Fruit fly (Drosophila melanogaster): ENCODE measurements around the gene Gr32a.

The Gr32a gene

DNA sequence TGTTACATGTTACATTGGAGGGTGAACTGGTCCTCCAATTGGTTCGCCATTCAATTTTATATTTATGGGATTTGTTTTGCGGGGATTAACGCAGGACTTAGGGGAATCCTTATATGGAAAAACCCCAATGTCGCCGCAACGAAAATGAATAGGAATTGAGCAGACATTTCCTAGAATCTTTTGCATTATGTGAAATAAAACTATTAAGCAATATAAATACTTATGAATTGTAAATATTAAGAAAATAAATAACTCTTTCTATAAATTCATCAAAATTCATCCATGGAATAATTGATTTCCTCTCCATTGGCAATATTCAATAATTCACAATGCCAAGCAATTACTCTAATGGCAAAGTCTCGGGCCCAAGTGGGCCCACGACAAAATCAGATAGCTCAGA, at the start of gene Gr32a:
Gene Gr32a (plus strand): TSS at position 301 of the 400 bp plus-strand sequence.
- TF ChIP-seq Sin3A (optimal IDR thresholded peaks at IDR 0.05) (no peak), ttk (optimal IDR thresholded peaks at IDR 0.05) (no peak), Myc (optimal IDR thresholded peaks at IDR 0.05) (no peak), h (optimal IDR thresholded peaks at IDR 0.05) (no peak), insv (optimal IDR thresholded peaks at IDR 0.05) (no peak), psq (optimal IDR thresholded peaks at IDR 0.05) (no peak)

DNA sequence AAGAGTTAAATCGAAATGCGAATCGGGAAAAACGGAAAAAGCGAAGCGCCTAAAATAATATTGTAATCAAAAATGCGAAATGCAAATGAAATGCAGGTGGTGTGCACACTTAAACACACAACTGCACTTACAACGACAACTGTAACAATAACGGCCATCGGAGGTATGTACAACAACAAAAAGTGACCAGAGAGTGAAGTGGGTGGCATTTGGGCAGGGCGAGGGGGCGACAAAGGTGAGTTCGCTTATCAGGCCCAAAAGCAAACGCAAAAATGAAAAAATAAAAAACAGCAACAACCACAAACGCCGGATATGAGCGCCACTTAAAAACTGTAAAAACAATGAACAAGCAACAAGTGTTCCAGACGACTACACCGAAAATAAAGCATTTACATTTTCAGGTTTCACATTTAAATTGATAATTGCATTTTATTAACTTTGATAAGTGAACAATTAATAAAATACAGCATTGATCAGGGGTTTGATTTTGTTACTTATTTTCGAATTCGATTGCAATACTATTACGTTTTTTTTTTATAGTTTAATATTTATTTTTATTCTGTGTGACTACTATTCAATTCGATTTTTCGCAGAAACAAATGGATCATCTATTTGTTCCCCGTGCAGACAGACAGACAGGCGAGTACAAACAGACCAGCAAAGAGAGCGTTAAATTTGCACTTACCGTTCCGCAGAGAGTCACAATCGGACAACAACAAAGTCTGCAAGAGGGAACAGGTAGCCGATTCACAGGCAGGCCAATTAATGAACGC, 48.5 kb upstream of the Gr32a start:
- TF ChIP-seq psq (optimal IDR thresholded peaks at IDR 0.05): no peak
- no peak for TF ChIP-seq h (optimal IDR thresholded peaks at IDR 0.05)
- no peak for TF ChIP-seq insv (optimal IDR thresholded peaks at IDR 0.05)
- no peak for TF ChIP-seq ttk (optimal IDR thresholded peaks at IDR 0.05)
- no peak for TF ChIP-seq Myc (optimal IDR thresholded peaks at IDR 0.05)
- TF ChIP-seq Sin3A (optimal IDR thresholded peaks at IDR 0.05): no peak

DNA sequence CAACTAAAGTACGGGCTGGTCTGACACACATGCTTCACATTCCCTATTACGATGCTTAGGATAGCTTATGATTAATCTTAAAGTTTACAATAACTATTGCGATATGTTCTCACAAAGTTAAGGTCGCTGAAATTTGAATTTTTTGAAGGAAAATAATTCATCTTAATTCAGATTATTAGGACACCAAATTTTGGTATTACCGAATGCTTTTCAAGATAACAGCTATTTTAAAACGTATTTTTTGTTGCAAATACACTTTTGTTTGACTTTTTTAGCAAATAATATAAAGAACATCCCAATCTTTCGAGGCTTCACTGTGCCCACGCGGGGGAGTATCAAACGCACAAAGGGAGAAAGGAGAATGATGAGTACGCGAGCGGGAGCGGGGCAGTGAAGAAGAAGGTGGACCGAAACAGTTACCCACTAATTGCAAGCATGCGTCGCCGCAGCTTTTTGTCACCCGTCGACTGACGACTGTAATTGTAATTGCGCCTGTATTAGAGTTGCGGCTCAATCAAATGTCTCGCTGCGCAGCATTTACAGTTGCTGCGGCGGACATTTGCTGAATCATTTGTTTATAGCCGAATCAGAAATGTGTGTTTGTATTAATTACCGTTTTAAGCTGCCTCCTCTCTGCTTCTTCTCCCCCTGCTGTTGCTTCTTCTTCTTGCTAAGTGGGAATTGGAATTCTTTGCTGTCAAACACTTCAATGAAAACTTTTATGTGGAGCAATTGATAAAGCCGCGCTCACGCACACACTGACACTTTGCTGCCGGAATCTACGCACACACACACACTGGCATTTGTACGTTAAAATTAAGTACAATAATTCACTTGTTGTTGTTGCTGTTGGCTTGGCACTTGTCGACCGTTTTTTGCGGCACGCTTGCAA, 47.6 kb upstream of the Gr32a start:
- TF ChIP-seq ttk (optimal IDR thresholded peaks at IDR 0.05) (no peak), insv (optimal IDR thresholded peaks at IDR 0.05) (no peak), Sin3A (optimal IDR thresholded peaks at IDR 0.05) (no peak), h (optimal IDR thresholded peaks at IDR 0.05) (no peak), Myc (optimal IDR thresholded peaks at IDR 0.05) (no peak), psq (optimal IDR thresholded peaks at IDR 0.05) (no peak)

DNA sequence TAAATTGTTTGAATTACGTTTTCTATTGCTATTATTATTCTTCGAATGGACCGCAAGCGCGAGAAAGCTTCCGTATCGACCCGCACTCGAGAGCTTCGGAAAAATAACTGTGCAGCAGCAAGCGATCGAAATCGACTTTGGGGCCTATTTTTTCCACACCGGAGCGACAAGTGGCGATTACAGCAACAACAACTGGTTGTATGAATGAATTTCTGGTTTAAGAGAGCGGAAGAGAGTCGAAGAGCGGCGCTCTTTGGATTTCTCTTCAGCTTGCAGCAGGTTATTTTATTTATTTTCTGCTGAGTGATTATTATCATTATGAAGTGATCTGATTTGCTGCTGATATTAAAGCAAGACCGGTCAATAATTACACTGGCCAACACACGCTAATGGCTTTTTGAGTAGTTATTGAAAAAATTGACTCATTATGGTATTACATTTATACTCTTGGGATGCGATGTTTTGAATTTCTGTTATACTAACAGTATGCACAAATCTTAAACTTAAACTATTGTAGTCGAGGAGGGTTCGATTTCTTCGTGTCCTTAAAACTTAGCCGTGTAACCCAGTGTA, 46.8 kb upstream of the Gr32a start, which contains the start of gene Samuel:
Gene Samuel (minus strand): TSS at position 112 of the 573 bp plus-strand sequence.
- TF ChIP-seq psq (optimal IDR thresholded peaks at IDR 0.05) (no peak), ttk (optimal IDR thresholded peaks at IDR 0.05) (no peak), insv (optimal IDR thresholded peaks at IDR 0.05) (no peak), h (optimal IDR thresholded peaks at IDR 0.05) (no peak), Myc (optimal IDR thresholded peaks at IDR 0.05) (no peak), Sin3A (optimal IDR thresholded peaks at IDR 0.05) (no peak)

DNA sequence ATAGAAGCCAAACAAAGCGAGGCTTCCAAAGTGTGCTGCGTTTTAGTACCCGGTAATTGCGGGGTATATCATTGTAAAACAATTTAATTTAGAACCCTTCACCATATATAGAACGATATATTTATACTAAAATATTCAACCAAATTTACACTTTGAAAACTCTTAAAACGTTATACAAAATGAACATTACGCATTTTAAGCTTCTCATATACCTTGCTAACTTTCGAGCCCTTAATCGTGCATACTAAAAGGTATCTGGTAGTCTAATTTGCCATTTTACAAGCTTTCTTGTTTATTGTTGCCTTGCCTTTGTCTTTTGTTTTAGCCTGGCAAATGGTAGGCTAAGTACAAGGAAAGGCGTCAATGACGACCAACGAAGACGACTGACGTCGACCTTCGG, 45.8 kb upstream of the Gr32a start:
- no peak for TF ChIP-seq insv (optimal IDR thresholded peaks at IDR 0.05)
- no peak for TF ChIP-seq ttk (optimal IDR thresholded peaks at IDR 0.05)
- no peak for TF ChIP-seq Myc (optimal IDR thresholded peaks at IDR 0.05)
- no peak for TF ChIP-seq psq (optimal IDR thresholded peaks at IDR 0.05)
- no peak for TF ChIP-seq Sin3A (optimal IDR thresholded peaks at IDR 0.05)
- no peak for TF ChIP-seq h (optimal IDR thresholded peaks at IDR 0.05)

DNA sequence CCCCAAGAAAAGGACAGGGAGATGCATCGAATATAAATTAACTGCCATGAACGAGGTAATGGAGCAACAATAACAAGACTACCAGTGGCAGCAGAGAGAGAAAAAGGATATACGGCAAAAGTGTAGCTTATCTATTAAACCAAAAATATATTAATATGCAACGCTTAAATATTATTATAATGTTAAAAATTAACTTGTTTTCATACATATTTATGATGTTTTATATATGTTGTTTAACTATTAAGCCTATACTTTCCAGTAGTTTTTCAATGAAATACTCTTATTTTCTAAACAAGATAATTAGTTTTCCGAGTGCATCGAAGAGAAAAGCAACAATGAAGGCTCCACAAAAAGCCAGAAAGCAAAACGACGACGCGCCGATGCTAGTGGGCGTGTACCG, 45.4 kb upstream of the Gr32a start:
- no peak for TF ChIP-seq h (optimal IDR thresholded peaks at IDR 0.05)

DNA sequence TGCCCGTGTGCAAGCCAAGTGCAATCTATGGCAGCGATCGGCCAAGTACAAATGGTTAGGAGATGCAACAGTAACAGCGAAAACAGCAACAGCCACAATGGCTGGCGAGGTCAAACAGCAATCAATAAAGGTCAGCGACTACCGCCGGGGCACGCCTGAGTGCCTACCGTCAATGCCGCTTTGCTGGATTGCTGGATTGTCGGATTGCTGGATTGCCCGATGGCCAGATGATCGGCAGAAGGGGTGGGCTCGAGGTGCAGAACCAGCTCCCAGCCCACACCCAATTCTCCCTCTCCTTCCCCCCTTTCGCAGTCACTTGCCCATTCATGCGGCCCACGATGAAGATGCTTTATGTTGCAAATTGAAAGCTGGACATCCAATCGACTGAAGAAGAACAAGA, 44.9 kb upstream of the Gr32a start:
- no peak for TF ChIP-seq Sin3A (optimal IDR thresholded peaks at IDR 0.05)
- TF ChIP-seq ttk (optimal IDR thresholded peaks at IDR 0.05): no peak
- TF ChIP-seq insv (optimal IDR thresholded peaks at IDR 0.05): no peak
- TF ChIP-seq psq (optimal IDR thresholded peaks at IDR 0.05): no peak
- no peak for TF ChIP-seq h (optimal IDR thresholded peaks at IDR 0.05)
- no peak for TF ChIP-seq Myc (optimal IDR thresholded peaks at IDR 0.05)

DNA sequence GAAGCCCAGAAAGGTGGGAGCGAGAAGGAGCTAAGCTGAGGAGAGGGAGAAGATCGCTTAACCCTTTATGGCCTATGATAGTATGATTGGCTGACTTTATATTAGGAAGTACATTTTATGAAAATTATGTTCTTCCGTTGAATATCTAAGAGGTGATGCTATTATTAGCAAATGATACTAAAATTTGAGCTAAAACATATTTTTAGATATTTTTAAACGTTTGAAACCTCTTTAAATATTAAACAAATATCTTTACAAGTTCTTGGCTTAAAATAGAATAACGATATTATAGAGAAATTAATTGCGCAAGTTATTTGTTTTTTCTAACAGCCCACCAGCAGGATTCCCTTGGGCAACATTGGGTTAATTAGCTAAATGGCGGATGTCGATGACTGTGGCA, 44.3 kb upstream of the Gr32a start:
- TF ChIP-seq h (optimal IDR thresholded peaks at IDR 0.05) (no peak), psq (optimal IDR thresholded peaks at IDR 0.05) (no peak), insv (optimal IDR thresholded peaks at IDR 0.05) (no peak), Sin3A (optimal IDR thresholded peaks at IDR 0.05) (no peak), Myc (optimal IDR thresholded peaks at IDR 0.05) (no peak), ttk (optimal IDR thresholded peaks at IDR 0.05) (no peak)

DNA sequence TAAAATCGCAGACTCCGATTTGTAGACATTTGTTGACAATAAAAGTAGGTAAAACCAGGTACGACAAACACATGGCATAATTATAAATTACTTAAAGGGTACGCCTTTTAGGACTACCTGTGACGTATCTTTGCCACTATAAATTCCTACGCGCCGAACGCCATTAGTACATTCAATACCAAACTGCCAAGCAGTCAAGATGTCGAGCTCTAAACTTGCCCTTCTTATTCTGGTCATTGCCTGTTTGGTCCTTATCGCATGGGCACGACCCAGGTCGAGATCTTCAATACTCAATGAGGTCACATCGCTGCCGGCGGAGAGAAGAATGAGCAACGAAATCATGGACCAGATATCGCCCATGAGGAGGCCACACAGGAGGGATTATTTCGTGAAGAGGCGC, 43.0 kb upstream of the Gr32a start, which contains the start of gene CG14915:
Gene CG14915 (plus strand): TSS at position 166 of the 400 bp plus-strand sequence.
- no peak for TF ChIP-seq Myc (optimal IDR thresholded peaks at IDR 0.05)
- no peak for TF ChIP-seq Sin3A (optimal IDR thresholded peaks at IDR 0.05)
- no peak for TF ChIP-seq h (optimal IDR thresholded peaks at IDR 0.05)
- no peak for TF ChIP-seq psq (optimal IDR thresholded peaks at IDR 0.05)
- TF ChIP-seq insv (optimal IDR thresholded peaks at IDR 0.05): no peak
- no peak for TF ChIP-seq ttk (optimal IDR thresholded peaks at IDR 0.05)

DNA sequence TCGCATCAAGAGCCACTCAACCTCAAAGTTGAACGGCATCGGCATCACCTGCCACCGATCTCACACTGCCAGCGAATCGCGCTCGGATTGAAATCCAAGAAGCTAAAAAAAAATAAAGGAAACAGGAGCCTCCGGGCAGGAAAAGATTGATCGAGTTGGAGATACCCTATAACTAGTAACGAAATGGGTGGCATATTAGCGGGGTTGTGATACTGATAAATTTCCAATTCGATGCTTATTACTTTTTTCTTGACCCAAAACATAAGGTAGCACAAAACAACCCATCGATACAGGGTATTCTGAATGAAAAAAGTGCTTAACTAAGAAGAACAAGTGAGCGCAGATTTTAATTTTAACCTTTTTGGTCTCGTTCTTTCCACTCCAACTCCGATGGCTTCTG, 41.6 kb upstream of the Gr32a start:
- TF ChIP-seq h (optimal IDR thresholded peaks at IDR 0.05): no peak
- TF ChIP-seq psq (optimal IDR thresholded peaks at IDR 0.05): no peak
- no peak for TF ChIP-seq insv (optimal IDR thresholded peaks at IDR 0.05)
- TF ChIP-seq ttk (optimal IDR thresholded peaks at IDR 0.05): no peak
- TF ChIP-seq Sin3A (optimal IDR thresholded peaks at IDR 0.05): no peak
- no peak for TF ChIP-seq Myc (optimal IDR thresholded peaks at IDR 0.05)

DNA sequence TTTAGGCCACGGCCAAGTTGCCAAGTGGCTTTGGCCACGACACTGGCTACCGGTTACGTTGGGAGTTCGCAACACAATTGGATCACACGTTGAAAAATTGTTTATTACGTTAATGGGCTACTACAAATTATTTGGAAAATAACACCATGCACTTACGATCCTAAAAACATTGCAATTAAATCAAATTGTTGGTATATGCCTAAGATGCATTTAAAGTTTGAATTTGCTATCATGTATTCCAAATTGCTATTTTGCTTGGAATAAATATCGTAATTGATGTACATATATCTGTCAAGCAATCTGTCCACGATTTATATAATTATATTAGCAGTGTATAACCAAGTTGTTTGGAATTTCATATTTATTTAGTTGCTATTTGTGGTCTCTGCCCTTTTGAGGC, 40.9 kb upstream of the Gr32a start:
- TF ChIP-seq Sin3A (optimal IDR thresholded peaks at IDR 0.05): no peak
- no peak for TF ChIP-seq ttk (optimal IDR thresholded peaks at IDR 0.05)
- no peak for TF ChIP-seq h (optimal IDR thresholded peaks at IDR 0.05)
- TF ChIP-seq Myc (optimal IDR thresholded peaks at IDR 0.05): no peak
- no peak for TF ChIP-seq psq (optimal IDR thresholded peaks at IDR 0.05)
- no peak for TF ChIP-seq insv (optimal IDR thresholded peaks at IDR 0.05)

DNA sequence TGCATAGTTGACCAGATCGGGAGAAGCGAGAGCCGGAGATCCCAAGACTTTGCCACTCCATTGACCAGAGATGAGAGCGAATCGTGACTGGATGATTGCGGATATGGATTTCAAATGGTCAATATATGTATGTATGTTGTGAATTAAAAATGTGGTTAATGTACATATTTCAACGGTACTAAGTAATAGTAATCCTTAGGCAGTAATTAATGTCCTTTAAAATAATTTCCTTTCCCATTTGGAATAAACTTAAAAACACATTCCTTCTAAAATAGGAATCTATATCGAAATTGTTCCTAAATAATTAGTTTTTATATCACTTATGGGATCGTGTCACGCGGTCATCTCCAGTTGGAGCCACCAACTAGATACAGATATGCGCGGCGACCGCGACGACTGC, 39.9 kb upstream of the Gr32a start:
- TF ChIP-seq Sin3A (optimal IDR thresholded peaks at IDR 0.05) (no peak), Myc (optimal IDR thresholded peaks at IDR 0.05) (no peak), insv (optimal IDR thresholded peaks at IDR 0.05) (no peak), h (optimal IDR thresholded peaks at IDR 0.05) (no peak), ttk (optimal IDR thresholded peaks at IDR 0.05) (no peak), psq (optimal IDR thresholded peaks at IDR 0.05) (no peak)
